Worm (Caenorhabditis elegans): Measurements from ENCODE around the gene C09B9.1.

ce11 chrIV:5002448-5002847 is 35.1 kb upstream of the C09B9.1 start, which contains the start of gene pes-1:
- TF ChIP-seq klf-2 (GFP tag; conservative IDR thresholded peaks at IDR 0.05) (no peak), ztf-23 (GFP tag; IDR thresholded peaks at IDR 0.05) (no peak), tab-1 (GFP tag; IDR thresholded peaks at IDR 0.05) (no peak)
